Fruit fly (Drosophila melanogaster) whole organism, wandering third instar larva: ENCODE data around the gene CG11449.

Experiments used
- Abd-B ChIP-seq: fragments of >200 bp; optimal IDR thresholded peaks from 2 replicates; lab custom pipeline; 2017; ENCODE audit warnings: missing biosample characterization, missing genetic modification characterization
- CG32264 ChIP-seq: fragments of 200-800 bp; sonication (Bioruptor generic); optimal IDR thresholded peaks from 2 replicates; lab custom pipeline; 2016; ENCODE audit warnings: missing biosample characterization, missing genetic modification characterization
- CG9705 ChIP-seq: fragments of 200-800 bp; sonication (Bioruptor generic); optimal IDR thresholded peaks from 2 replicates; lab custom pipeline; 2018; ENCODE audit warnings: missing biosample characterization, mild to moderate bottlenecking, missing genetic modification characterization
- CrebA ChIP-seq: fragments of 200-800 bp; sonication (Bioruptor generic); optimal IDR thresholded peaks from 2 replicates; lab custom pipeline; 2016; ENCODE audit warnings: missing biosample characterization, mild to moderate bottlenecking, missing genetic modification characterization, borderline replicate concordance
- Dfd ChIP-seq: fragments of >200 bp; optimal IDR thresholded peaks from 2 replicates; lab custom pipeline; 2017; ENCODE audit warnings: missing biosample characterization, missing genetic modification characterization
- Dif ChIP-seq: fragments of 200-275, 200-300 bp; sonication (Bioruptor generic); optimal IDR thresholded peaks from 2 replicates; lab custom pipeline; 2018; ENCODE audit warnings: missing biosample characterization, missing genetic modification characterization; ENCODE audit not compliant: partially characterized antibody
- GATAd ChIP-seq: sonication (Bioruptor generic); optimal IDR thresholded peaks from 2 replicates; lab custom pipeline; 2016; ENCODE audit warnings: missing biosample characterization, missing genetic modification characterization
- HLH106 ChIP-seq: fragments of 200-800 bp; optimal IDR thresholded peaks from 3 replicates; lab custom pipeline; 2019; ENCODE audit warnings: missing biosample characterization, mild to moderate bottlenecking, missing genetic modification characterization, moderate library complexity
- Hnf4 ChIP-seq: fragments of 200-800 bp; sonication (Bioruptor generic); optimal IDR thresholded peaks from 2 replicates; lab custom pipeline; 2016; ENCODE audit warnings: missing biosample characterization, mild to moderate bottlenecking, missing genetic modification characterization
- Hr78 ChIP-seq: fragments of >200 bp; optimal IDR thresholded peaks from 2 replicates; lab custom pipeline; 2017; ENCODE audit warnings: missing biosample characterization, missing genetic modification characterization
- Hr83 ChIP-seq: fragments of 200-300 bp; sonication (Bioruptor generic); optimal IDR thresholded peaks from 2 replicates; lab custom pipeline; 2016; ENCODE audit warnings: missing biosample characterization, mild to moderate bottlenecking, missing genetic modification characterization, moderate library complexity; ENCODE audit not compliant: poor library complexity, severe bottlenecking
- Jra ChIP-seq: sonication (Bioruptor generic); optimal IDR thresholded peaks from 2 replicates; lab custom pipeline; 2016; ENCODE audit warnings: missing biosample characterization, missing genetic modification characterization
- Mio ChIP-seq: sonication (Bioruptor generic); optimal IDR thresholded peaks from 2 replicates; lab custom pipeline; 2016; ENCODE audit warnings: missing biosample characterization, missing genetic modification characterization
- Myc ChIP-seq: fragments of >200 bp; optimal IDR thresholded peaks from 2 replicates; lab custom pipeline; 2017
- N ChIP-seq: fragments of >200 bp; optimal IDR thresholded peaks from 2 replicates; lab custom pipeline; 2018; ENCODE audit warnings: missing biosample characterization, missing external identifiers, missing genetic modification characterization
- OdsH ChIP-seq: fragments of 200-800 bp; sonication (Bioruptor generic); optimal IDR thresholded peaks from 2 replicates; lab custom pipeline; 2016; ENCODE audit warnings: missing biosample characterization, mild to moderate bottlenecking, missing genetic modification characterization
- Rel ChIP-seq, 2 experiments: fragments of 200-800 bp; sonication (Bioruptor generic) in 1 of 2; optimal IDR thresholded peaks; 2 replicates in 1 of 2; 3 replicates in 1 of 2; lab custom pipeline; 2016 to 2019; ENCODE audit warnings: mild to moderate bottlenecking in 2 of 2, missing biosample characterization in 2 of 2, missing genetic modification characterization in 2 of 2, moderate library complexity in 1 of 2
- Sp1 ChIP-seq: fragments of 200-800 bp; sonication (Bioruptor generic); optimal IDR thresholded peaks from 3 replicates; lab custom pipeline; 2019; ENCODE audit warnings: missing biosample characterization, mild to moderate bottlenecking, missing genetic modification characterization, moderate library complexity
- Vsx2 ChIP-seq: fragments of 200-300, 225-300 bp; sonication (Bioruptor generic); optimal IDR thresholded peaks from 2 replicates; lab custom pipeline; 2018; ENCODE audit warnings: missing biosample characterization, missing genetic modification characterization; ENCODE audit not compliant: partially characterized antibody
- br ChIP-seq: fragments of 200-800 bp; sonication (Bioruptor generic); optimal IDR thresholded peaks from 2 replicates; lab custom pipeline; 2016; ENCODE audit warnings: missing biosample characterization, missing genetic modification characterization
- brk ChIP-seq: fragments of 200-800 bp; sonication (Bioruptor generic); optimal IDR thresholded peaks from 2 replicates; lab custom pipeline; 2016; ENCODE audit warnings: missing biosample characterization, mild to moderate bottlenecking, missing genetic modification characterization
- dl ChIP-seq, 2 experiments: fragments of 175-275, 200-275 bp in 1 of 2; fragments of 200-275 bp in 1 of 2; sonication (Bioruptor generic); optimal IDR thresholded peaks; lab custom pipeline; 2018; ENCODE audit warnings: mild to moderate bottlenecking in 2 of 2, missing biosample characterization in 2 of 2, missing genetic modification characterization in 2 of 2, moderate library complexity in 2 of 2; ENCODE audit not compliant: partially characterized antibody in 2 of 2, insufficient read depth in 1 of 2
- dmrt93B ChIP-seq: fragments of 200-800 bp; sonication (Bioruptor generic); optimal IDR thresholded peaks from 2 replicates; lab custom pipeline; 2018; ENCODE audit warnings: missing biosample characterization, mild to moderate bottlenecking, missing genetic modification characterization
- dsf ChIP-seq: sonication (Bioruptor generic); optimal IDR thresholded peaks from 2 replicates; lab custom pipeline; 2016; ENCODE audit warnings: missing biosample characterization, missing genetic modification characterization, borderline replicate concordance
- ey ChIP-seq: fragments of 200-800 bp; sonication (Bioruptor generic); optimal IDR thresholded peaks from 2 replicates; lab custom pipeline; 2016; ENCODE audit warnings: missing biosample characterization, missing genetic modification characterization
- foxo ChIP-seq, 2 experiments: fragments of 200-800 bp; sonication (Bioruptor generic); optimal IDR thresholded peaks; 2 replicates in 1 of 2; 3 replicates in 1 of 2; lab custom pipeline; 2016 to 2017; ENCODE audit warnings: missing biosample characterization in 2 of 2, missing genetic modification characterization in 2 of 2
- fru ChIP-seq: fragments of 200-800 bp; sonication (Bioruptor generic); optimal IDR thresholded peaks from 3 replicates; lab custom pipeline; 2016; ENCODE audit warnings: missing biosample characterization, mild to moderate bottlenecking, missing genetic modification characterization
- h ChIP-seq: fragments of 200-800 bp; sonication (Bioruptor generic); optimal IDR thresholded peaks from 3 replicates; lab custom pipeline; 2016; ENCODE audit warnings: missing biosample characterization, mild to moderate bottlenecking, missing genetic modification characterization
- jim ChIP-seq: fragments of 175-275, 200-325 bp; sonication (Bioruptor generic); optimal IDR thresholded peaks from 2 replicates; lab custom pipeline; 2016; ENCODE audit warnings: missing biosample characterization, mild to moderate bottlenecking, missing genetic modification characterization
- lola ChIP-seq: fragments of >200 bp; optimal IDR thresholded peaks from 2 replicates; lab custom pipeline; 2017; ENCODE audit warnings: missing biosample characterization, missing genetic modification characterization
- pan ChIP-seq: fragments of >200 bp; optimal IDR thresholded peaks from 2 replicates; lab custom pipeline; 2017
- psq ChIP-seq: fragments of 200-800 bp; sonication (Bioruptor generic); optimal IDR thresholded peaks from 3 replicates; lab custom pipeline; 2017; ENCODE audit warnings: missing biosample characterization, mild to moderate bottlenecking, missing genetic modification characterization, moderate library complexity
- rgr ChIP-seq: fragments of 200-800 bp; sonication (Bioruptor generic); optimal IDR thresholded peaks from 3 replicates; lab custom pipeline; 2016; ENCODE audit warnings: missing biosample characterization, mild to moderate bottlenecking, missing genetic modification characterization
- sage ChIP-seq: fragments of 200-800 bp; sonication (Bioruptor generic); optimal IDR thresholded peaks from 2 replicates; lab custom pipeline; 2016; ENCODE audit warnings: missing biosample characterization, mild to moderate bottlenecking, missing genetic modification characterization
- sv ChIP-seq: fragments of 200-800 bp; sonication (Bioruptor generic); optimal IDR thresholded peaks from 3 replicates; lab custom pipeline; 2016; ENCODE audit warnings: missing biosample characterization, missing genetic modification characterization
- tai ChIP-seq: sonication (Bioruptor generic); optimal IDR thresholded peaks from 2 replicates; lab custom pipeline; 2016; ENCODE audit warnings: missing biosample characterization, missing genetic modification characterization
- usp ChIP-seq: fragments of >200 bp; optimal IDR thresholded peaks from 2 replicates; lab custom pipeline; 2017; ENCODE audit warnings: missing biosample characterization, missing genetic modification characterization
- woc ChIP-seq: sonication (Bioruptor generic); optimal IDR thresholded peaks from 2 replicates; lab custom pipeline; 2016; ENCODE audit warnings: missing biosample characterization, mild to moderate bottlenecking, missing genetic modification characterization

Gene CG11449

DNA sequence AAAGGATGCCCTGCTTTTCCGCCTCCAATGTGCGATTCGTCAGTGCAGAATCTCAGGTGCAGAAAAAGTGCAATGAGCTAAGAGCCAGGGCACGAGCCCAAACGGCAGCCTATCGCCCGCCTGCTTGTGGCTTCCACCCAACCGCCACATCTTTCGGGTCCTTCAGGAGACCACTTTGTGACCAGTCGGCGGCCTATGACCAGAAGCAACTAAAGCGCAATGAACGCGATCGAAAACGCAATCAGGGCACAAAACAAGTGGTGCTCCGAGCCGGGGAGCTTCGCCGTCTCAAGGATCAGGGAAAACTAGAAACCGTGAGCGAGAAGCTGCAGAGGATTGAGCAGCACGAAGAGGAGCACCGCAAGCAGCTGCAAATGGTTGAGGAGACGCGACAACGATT, at the start of gene CG11449:
Gene CG11449, plus strand, starts transcription at position 6 of the 400 bp plus-strand sequence.
- TF ChIP-seq Myc (lab: Kevin White, UChicago) = no peak
- TF ChIP-seq GATAd = no peak
- no peak for TF ChIP-seq fru
- no peak for TF ChIP-seq OdsH (GFP tag; lab: Kevin White, UChicago)
- no peak for TF ChIP-seq Dif (GFP tag; lab: Kevin White, UChicago)
- no peak for TF ChIP-seq br
- TF ChIP-seq psq (GFP tag; lab: Kevin White, UChicago) = no peak
- TF ChIP-seq Hr83 (GFP tag; lab: Kevin White, UChicago) = no peak

- TF ChIP-seq foxo (GFP tag; optimal IDR thresholded peaks at IDR 0.05; lab: Kevin White, UChicago) (no peak), Jra (GFP tag; lab: Kevin White, UChicago) (no peak), pan (lab: Kevin White, UChicago) (no peak)
Observed at dm6 chr3L:22405366-22405765, 48.8 kb upstream of the CG11449 start.

DNA sequence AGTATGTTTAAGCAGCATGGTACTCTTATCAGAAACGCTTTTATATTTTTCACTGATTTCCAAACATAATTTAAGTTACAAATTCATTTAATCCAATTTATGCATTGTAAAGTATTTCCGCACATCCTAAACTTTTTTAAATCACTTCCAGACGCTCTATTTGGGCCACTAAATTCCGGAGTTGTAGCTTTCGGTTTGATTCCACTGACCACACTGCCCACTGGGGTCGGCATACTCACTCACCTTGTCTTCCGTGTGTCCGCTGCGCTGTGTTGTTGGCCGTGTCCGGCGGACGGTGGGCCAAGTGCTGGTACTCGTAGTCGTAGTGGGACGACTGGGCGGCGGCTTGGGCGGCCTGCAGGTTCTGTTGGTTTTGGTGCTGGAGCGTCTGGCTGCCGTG, 47.5 kb upstream of the CG11449 start:
- TF ChIP-seq N (no peak), Sp1 (no peak), Myc (lab: Kevin White, UChicago) (no peak), h (GFP tag; lab: Kevin White, UChicago) (no peak), fru (no peak), rgr (no peak), Hnf4 (GFP tag; lab: Kevin White, UChicago) (no peak), HLH106 (tag; lab: Kevin White, UChicago) (no peak), OdsH (GFP tag; lab: Kevin White, UChicago) (no peak), Jra (GFP tag; lab: Kevin White, UChicago) (no peak), sage (GFP tag; lab: Kevin White, UChicago) (no peak), CrebA (GFP tag; lab: Kevin White, UChicago) (no peak), pan (lab: Kevin White, UChicago) (no peak), sv (no peak), brk (GFP tag; lab: Kevin White, UChicago) (no peak), woc (no peak), Mio (no peak), GATAd (no peak), usp (GFP tag; lab: Kevin White, UChicago) (no peak)

dm6 chr3L:22407590-22408485, 46.3 kb upstream of the CG11449 start, which contains the start of gene Ten-m:
Gene Ten-m, minus strand, starts transcription at chr3L:22407863.
- TF ChIP-seq rgr (peak; percentile 31), sage (GFP tag; lab: Kevin White, UChicago) (peak; percentile 18), dl (GFP tag; optimal IDR thresholded peaks at IDR 0.05; lab: Kevin White, UChicago; ENCODE audit: insufficient read depth in 1 of 2, partially characterized antibody in 2 of 2) (peak; percentile 89 to 93), Hr78 (no peak), CG9705 (GFP tag; lab: Kevin White, UChicago) (peak; percentile 46), Sp1 (peak; percentile 52), jim (peak; percentile 51), dsf (GFP tag; lab: Kevin White, UChicago) (no peak), dmrt93B (GFP tag; lab: Kevin White, UChicago) (no peak), Rel (GFP tag; optimal IDR thresholded peaks at IDR 0.05; lab: Kevin White, UChicago) (peak; percentile 7), Rel (tag; optimal IDR thresholded peaks at IDR 0.05; lab: Kevin White, UChicago) (no peak), pan (lab: Kevin White, UChicago) (no peak), foxo (GFP tag; optimal IDR thresholded peaks at IDR 0.05; lab: Kevin White, UChicago) (peak in 1 of 2 experiments; percentile 31), Vsx2 (GFP tag; lab: Kevin White, UChicago) (peak; percentile 88), Dfd (GFP tag; lab: Kevin White, UChicago) (no peak), br (peak; percentile 26), lola (no peak), fru (peak; percentile 60), Dif (GFP tag; lab: Kevin White, UChicago) (peak; percentile 96), Jra (GFP tag; lab: Kevin White, UChicago) (peak; percentile 19), ey (GFP tag; lab: Kevin White, UChicago) (peak; percentile 33), CrebA (GFP tag; lab: Kevin White, UChicago) (no peak), psq (GFP tag; lab: Kevin White, UChicago) (peak; percentile 64), brk (GFP tag; lab: Kevin White, UChicago) (peak; percentile 60), GATAd (no peak), woc (peak; percentile 92), Mio (no peak), tai (GFP tag; lab: Kevin White, UChicago) (no peak), N (no peak), h (GFP tag; lab: Kevin White, UChicago) (peak; percentile 49), OdsH (GFP tag; lab: Kevin White, UChicago) (peak; percentile 44), Hnf4 (GFP tag; lab: Kevin White, UChicago) (no peak), sv (no peak), Myc (lab: Kevin White, UChicago) (peak; percentile 100), usp (GFP tag; lab: Kevin White, UChicago) (no peak), HLH106 (tag; lab: Kevin White, UChicago) (peak; percentile 62), CG32264 (no peak), Abd-B (GFP tag; lab: Kevin White, UChicago) (no peak)
